Fruit fly (Drosophila melanogaster) whole organism, embryonic: ENCODE measurements around the gene mRRF1.

Experiments used
- ATbp ChIP-seq: fragments of 200-800 bp; sonication (Bioruptor generic); optimal IDR thresholded peaks from 2 replicates; lab custom pipeline; 2017; ENCODE audit warnings: missing biosample characterization, mild to moderate bottlenecking, missing genetic modification characterization, missing genetic modification reagents
- Bgb ChIP-seq: fragments of 200-800 bp; sonication (Bioruptor generic); IDR thresholded peaks from 2 replicates; pipeline ENCODE4 v1.3.6; 2022; ENCODE audit warnings: missing biosample characterization, missing genetic modification characterization; ENCODE audit not compliant: partially characterized antibody
- CG11085 ChIP-seq: fragments of 200-800 bp; sonication (Bioruptor generic); IDR thresholded peaks from 2 replicates; pipeline ENCODE4 v1.3.6; 2022; ENCODE audit warnings: missing biosample characterization, missing genetic modification characterization
- CG12071 ChIP-seq: fragments of 200-800 bp; sonication (Bioruptor generic); optimal IDR thresholded peaks from 3 replicates; lab custom pipeline; 2018; ENCODE audit warnings: missing biosample characterization, mild to moderate bottlenecking, missing genetic modification characterization
- CG12155 ChIP-seq: fragments of 200-800 bp; sonication (Bioruptor generic); optimal IDR thresholded peaks from 3 replicates; lab custom pipeline; 2016; ENCODE audit warnings: missing biosample characterization, missing genetic modification characterization
- CG12769 ChIP-seq: fragments of 200-800 bp; sonication (Bioruptor generic); optimal IDR thresholded peaks from 2 replicates; lab custom pipeline; 2019; ENCODE audit warnings: missing biosample characterization, mild to moderate bottlenecking, missing genetic modification characterization, moderate library complexity
- CG13296 ChIP-seq: fragments of 200-800 bp; sonication (Bioruptor generic); optimal IDR thresholded peaks from 3 replicates; lab custom pipeline; 2018; ENCODE audit warnings: missing biosample characterization, mild to moderate bottlenecking, missing genetic modification characterization
- CG13894 ChIP-seq: fragments of 200-800 bp; sonication (Bioruptor generic); optimal IDR thresholded peaks from 3 replicates; lab custom pipeline; 2018; ENCODE audit warnings: missing biosample characterization, mild to moderate bottlenecking, missing genetic modification characterization, moderate library complexity
- CG15011 ChIP-seq: fragments of 200-800 bp; sonication (Bioruptor generic); optimal IDR thresholded peaks from 3 replicates; lab custom pipeline; 2018; ENCODE audit warnings: missing biosample characterization, mild to moderate bottlenecking, missing genetic modification characterization
- CG1529 ChIP-seq: fragments of 200-800 bp; sonication (Bioruptor generic); optimal IDR thresholded peaks from 3 replicates; lab custom pipeline; 2018; ENCODE audit warnings: missing biosample characterization, missing genetic modification characterization
- CG1603 ChIP-seq: fragments of 200-800 bp; sonication (Bioruptor generic); optimal IDR thresholded peaks from 2 replicates; lab custom pipeline; 2019; ENCODE audit warnings: missing biosample characterization, mild to moderate bottlenecking, missing genetic modification characterization, moderate library complexity
- CG1792 ChIP-seq: fragments of 200-800 bp; sonication (Bioruptor generic); optimal IDR thresholded peaks from 2 replicates; lab custom pipeline; 2016; ENCODE audit warnings: missing biosample characterization, missing genetic modification characterization
- CG18262 ChIP-seq: fragments of 200-800 bp; optimal IDR thresholded peaks from 3 replicates; lab custom pipeline; 2019; ENCODE audit warnings: missing biosample characterization, mild to moderate bottlenecking, missing genetic modification characterization, moderate library complexity
- CG2678 ChIP-seq: fragments of 200-800 bp; sonication (Bioruptor generic); optimal IDR thresholded peaks from 3 replicates; lab custom pipeline; 2019; ENCODE audit warnings: missing biosample characterization, mild to moderate bottlenecking, missing genetic modification characterization, moderate library complexity
- CG2875 ChIP-seq: fragments of 200-800 bp; sonication (Bioruptor generic); optimal IDR thresholded peaks from 2 replicates; lab custom pipeline; 2017; ENCODE audit warnings: missing biosample characterization, mild to moderate bottlenecking, missing genetic modification characterization, missing genetic modification reagents
- CG34224 ChIP-seq: fragments of 200-800 bp; sonication (Bioruptor generic); IDR thresholded peaks from 3 replicates; pipeline ENCODE4 v1.3.6; 2022; ENCODE audit warnings: missing biosample characterization, missing genetic modification characterization; ENCODE audit not compliant: partially characterized antibody
- CG34376 ChIP-seq: fragments of 200-800 bp; sonication (Bioruptor generic); optimal IDR thresholded peaks from 2 replicates; lab custom pipeline; 2018; ENCODE audit warnings: missing biosample characterization, mild to moderate bottlenecking, missing genetic modification characterization
- CG34422 ChIP-seq: fragments of 200-800 bp; sonication (Bioruptor generic); IDR thresholded peaks from 3 replicates; pipeline ENCODE4 v1.3.6; 2022; ENCODE audit warnings: missing biosample characterization, missing genetic modification characterization
- CG5180 ChIP-seq: fragments of 200-800 bp; sonication (Bioruptor generic); optimal IDR thresholded peaks from 3 replicates; lab custom pipeline; 2017; ENCODE audit warnings: missing biosample characterization, missing genetic modification characterization, mild to moderate bottlenecking, moderate library complexity, missing genetic modification reagents
- CG6254 ChIP-seq: fragments of 200-800 bp; sonication (Bioruptor generic); optimal IDR thresholded peaks from 3 replicates; lab custom pipeline; 2017; ENCODE audit warnings: mild to moderate bottlenecking, missing biosample characterization, missing genetic modification reagents, missing genetic modification characterization
- CG8290 ChIP-seq, 3 experiments: fragments of 200-800 bp; sonication (Bioruptor generic); optimal IDR thresholded peaks; 2 replicates each; lab custom pipeline; 2016 to 2019; ENCODE audit warnings: missing biosample characterization in 3 of 3, missing genetic modification characterization in 3 of 3, mild to moderate bottlenecking in 2 of 3, moderate library complexity in 1 of 3
- CTCF ChIP-seq: fragments of 200-800 bp; sonication (Bioruptor generic); optimal IDR thresholded peaks from 2 replicates; lab custom pipeline; 2017; ENCODE audit warnings: missing biosample characterization, mild to moderate bottlenecking, missing genetic modification characterization, moderate library complexity
- D19A ChIP-seq: fragments of 200-800 bp; optimal IDR thresholded peaks from 3 replicates; lab custom pipeline; 2019; ENCODE audit warnings: missing biosample characterization, mild to moderate bottlenecking, missing genetic modification characterization, moderate library complexity
- Deaf1 ChIP-seq: fragments of 200-800 bp; optimal IDR thresholded peaks from 3 replicates; lab custom pipeline; 2019; ENCODE audit warnings: missing biosample characterization, mild to moderate bottlenecking, missing genetic modification characterization, moderate library complexity
- Doc2 ChIP-seq: fragments of 200-800 bp; sonication (Bioruptor generic); IDR thresholded peaks from 2 replicates; pipeline ENCODE4 v1.3.6; 2022; ENCODE audit warnings: missing biosample characterization, missing genetic modification characterization
- Fer1 ChIP-seq: fragments of 200-800 bp; sonication (Bioruptor generic); optimal IDR thresholded peaks from 2 replicates; lab custom pipeline; 2017; ENCODE audit warnings: missing biosample characterization, mild to moderate bottlenecking, missing genetic modification characterization
- GATAe ChIP-seq: fragments of 200-800 bp; sonication (Bioruptor generic); conservative IDR thresholded peaks from 2 replicates; pipeline ENCODE4 v1.3.6; 2022; ENCODE audit warnings: missing biosample characterization, missing genetic modification characterization
- Jarid2 ChIP-seq: fragments of 200-800 bp; sonication (Bioruptor generic); optimal IDR thresholded peaks from 3 replicates; lab custom pipeline; 2017; ENCODE audit warnings: mild to moderate bottlenecking, missing biosample characterization, missing genetic modification reagents, missing genetic modification characterization
- Lpt ChIP-seq: fragments of >200 bp; optimal IDR thresholded peaks from 2 replicates; lab custom pipeline; 2018; ENCODE audit warnings: missing biosample characterization, missing genetic modification characterization
- Med ChIP-seq: fragments of 200-800 bp; sonication (Bioruptor generic); peaks from one replicate; lab custom pipeline; 2016; ENCODE audit warnings: missing biosample characterization, missing genetic modification characterization, mild to moderate bottlenecking, inconsistent platforms, moderate library complexity
- Pdp1 ChIP-seq, 2 experiments: fragments of 200-800 bp; sonication (Bioruptor generic); optimal IDR thresholded peaks; 3 replicates each; lab custom pipeline; 2016; ENCODE audit warnings: missing biosample characterization in 2 of 2, missing genetic modification characterization in 2 of 2, mild to moderate bottlenecking in 1 of 2, moderate library complexity in 1 of 2
- Rfx ChIP-seq: fragments of 200-800 bp; sonication (Bioruptor generic); IDR thresholded peaks from 2 replicates; pipeline ENCODE4 v1.3.6; 2022; ENCODE audit warnings: missing biosample characterization, missing genetic modification characterization
- abd-A ChIP-seq: fragments of 200-800 bp; sonication (Bioruptor generic); optimal IDR thresholded peaks from 3 replicates; lab custom pipeline; 2019; ENCODE audit warnings: missing biosample characterization, mild to moderate bottlenecking, missing genetic modification characterization, moderate library complexity
- bbx ChIP-seq: fragments of 200-800 bp; sonication (Bioruptor generic); IDR thresholded peaks from 2 replicates; pipeline ENCODE4 v1.3.6; 2022; ENCODE audit warnings: missing biosample characterization, missing genetic modification characterization; ENCODE audit not compliant: partially characterized antibody
- ci ChIP-seq: fragments of 200-800 bp; sonication (Bioruptor generic); IDR thresholded peaks from 3 replicates; pipeline ENCODE4 v1.3.6; 2022; ENCODE audit warnings: missing biosample characterization, missing genetic modification characterization
- fd3F ChIP-seq: fragments of 200-800 bp; sonication (Bioruptor generic); optimal IDR thresholded peaks from 2 replicates; lab custom pipeline; 2018; ENCODE audit warnings: missing biosample characterization, mild to moderate bottlenecking, missing genetic modification characterization, moderate library complexity
- fd64A ChIP-seq: fragments of 200-800 bp; sonication (Bioruptor generic); optimal IDR thresholded peaks from 3 replicates; lab custom pipeline; 2018; ENCODE audit warnings: missing biosample characterization, mild to moderate bottlenecking, missing genetic modification characterization
- grn ChIP-seq: fragments of 200-800 bp; sonication (Bioruptor generic); optimal IDR thresholded peaks from 3 replicates; lab custom pipeline; 2017; ENCODE audit warnings: missing biosample characterization, missing genetic modification characterization
- nerfin-1 ChIP-seq: fragments of 200-800 bp; sonication (Bioruptor generic); optimal IDR thresholded peaks from 3 replicates; lab custom pipeline; 2019; ENCODE audit warnings: missing biosample characterization, mild to moderate bottlenecking, missing genetic modification characterization, moderate library complexity
- nerfin-2 ChIP-seq: fragments of 200-800 bp; sonication (Bioruptor generic); IDR thresholded peaks from 2 replicates; pipeline ENCODE4 v1.3.6; 2022; ENCODE audit warnings: missing biosample characterization, missing genetic modification characterization; ENCODE audit not compliant: partially characterized antibody
- ranshi ChIP-seq: fragments of 200-800 bp; sonication (Bioruptor generic); IDR thresholded peaks from 2 replicates; pipeline ENCODE4 v1.3.6; 2022; ENCODE audit warnings: missing biosample characterization, missing genetic modification characterization
- sug ChIP-seq: fragments of 200-800 bp; optimal IDR thresholded peaks from 2 replicates; lab custom pipeline; 2019; ENCODE audit warnings: missing biosample characterization, mild to moderate bottlenecking, missing genetic modification characterization, moderate library complexity
- vvl ChIP-seq: fragments of 200-800 bp; sonication (Bioruptor generic); IDR thresholded peaks from 2 replicates; pipeline ENCODE4 v1.3.6; 2022; ENCODE audit warnings: missing biosample characterization, missing genetic modification characterization
- wek ChIP-seq: fragments of 200-800 bp; sonication (Bioruptor generic); optimal IDR thresholded peaks from 3 replicates; lab custom pipeline; 2018; ENCODE audit warnings: missing biosample characterization, mild to moderate bottlenecking, missing genetic modification characterization, moderate library complexity
- zen2 ChIP-seq: fragments of 200-800 bp; sonication (Bioruptor generic); IDR thresholded peaks from 3 replicates; pipeline ENCODE4 v1.3.6; 2022; ENCODE audit warnings: missing biosample characterization, missing genetic modification characterization; ENCODE audit not compliant: partially characterized antibody

The mRRF1 gene

DNA sequence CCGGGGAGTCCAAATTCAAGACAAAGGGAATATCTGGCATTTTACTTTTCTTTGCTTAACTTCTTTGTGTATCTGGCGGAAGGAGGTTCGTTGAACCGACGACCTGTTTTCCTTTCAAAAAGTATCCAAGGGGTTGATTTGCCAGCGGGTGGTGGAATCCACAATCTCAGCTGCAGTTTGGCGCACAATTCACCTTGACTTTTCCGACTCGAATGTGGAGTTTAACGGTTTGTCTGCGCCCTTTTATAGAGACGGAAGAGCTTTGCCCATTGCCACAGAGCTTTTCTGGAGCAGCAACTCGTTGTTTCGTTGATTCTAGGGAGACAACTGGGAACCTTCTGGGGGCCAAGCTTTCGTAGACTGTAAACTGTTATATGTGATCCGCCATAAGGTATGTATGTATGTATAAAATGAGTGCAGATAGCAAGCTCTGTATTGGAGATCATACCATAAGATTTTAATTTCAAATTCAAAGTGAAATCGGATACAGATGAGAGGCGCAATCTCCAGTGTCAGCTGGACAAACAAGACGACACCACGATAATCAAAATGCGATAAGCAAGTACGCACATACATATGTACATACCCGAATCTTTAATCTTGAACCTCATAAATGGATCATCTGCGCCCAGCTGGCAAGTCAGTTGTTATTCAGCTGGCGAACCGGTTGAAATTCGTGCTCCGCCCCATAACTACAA lies 8.3 kb downstream of the mRRF1 start, which contains the start of the genes Hsp67Bc, CG4456 and Hsp22 (continued):
- no peak for TF ChIP-seq Lpt
- peak; percentile 10 for TF ChIP-seq CG5180 (GFP tag; lab: Kevin White, UChicago)
- TF ChIP-seq GATAe (GFP tag; lab: Robert Waterston, UW), result no peak
- TF ChIP-seq CG34224, result 0 out of 3 replicates have a peak, but pooled peaks have one; percentile 35
- peak; percentile 5 for TF ChIP-seq CTCF
- TF ChIP-seq vvl (GFP tag; lab: Robert Waterston, UW), result 0 out of 2 replicates have a peak, but pooled peaks have one; percentile 12
- peak; percentile 24; the same call in 1 of the 2 replicates for TF ChIP-seq bbx
- TF ChIP-seq CG2678 (tag; lab: Kevin White, UChicago), result peak; percentile 12
- TF ChIP-seq CG18262, result no peak
- peak; percentile 39 for TF ChIP-seq CG13894 (tag; lab: Kevin White, UChicago)
- TF ChIP-seq CG34422, result no peak
- no peak for TF ChIP-seq zen2
- TF ChIP-seq Med, result peak; percentile 74
- peak; percentile 27 for TF ChIP-seq sug
- TF ChIP-seq CG1529, result peak; percentile 21
- TF ChIP-seq wek (GFP tag; lab: Kevin White, UChicago), result peak; percentile 28
- peak; percentile 0 for TF ChIP-seq CG1603 (tag; lab: Kevin White, UChicago)
- TF ChIP-seq ranshi (GFP tag; lab: Robert Waterston, UW), result no peak
- TF ChIP-seq CG12769 (tag; lab: Kevin White, UChicago), result peak; percentile 83
- TF ChIP-seq CG8290 (GFP tag; optimal IDR thresholded peaks at IDR 0.05; lab: Kevin White, UChicago), result no peak
- peak in 1 of 2 experiments; percentile 33 for TF ChIP-seq CG8290 (tag; optimal IDR thresholded peaks at IDR 0.05; lab: Kevin White, UChicago)
- peak; percentile 20 for TF ChIP-seq Deaf1 (tag; lab: Kevin White, UChicago)
- TF ChIP-seq Pdp1 (GFP tag; optimal IDR thresholded peaks at IDR 0.05; lab: Kevin White, UChicago), result peak in 1 of 2 experiments; percentile 30
- TF ChIP-seq CG6254 (GFP tag; lab: Kevin White, UChicago), result peak; percentile 18
- TF ChIP-seq CG15011 (GFP tag; lab: Kevin White, UChicago), result peak; percentile 13
- TF ChIP-seq Fer1 (GFP tag; lab: Kevin White, UChicago), result peak; percentile 14
- TF ChIP-seq nerfin-1 (tag; lab: Kevin White, UChicago), result peak; percentile 19
- peak; percentile 15 for TF ChIP-seq CG12071
- TF ChIP-seq ci (GFP tag; lab: Robert Waterston, UW), result 0 out of 3 replicates have a peak, but pooled peaks have one; percentile 51
- TF ChIP-seq Jarid2 (GFP tag; lab: Kevin White, UChicago), result peak; percentile 35
- peak; percentile 27; the same call in 1 of the 2 replicates for TF ChIP-seq Bgb
- peak; percentile 81 for TF ChIP-seq grn (GFP tag; lab: Kevin White, UChicago)
- TF ChIP-seq abd-A (tag; lab: Kevin White, UChicago), result peak; percentile 35
- no peak for TF ChIP-seq D19A (tag; lab: Kevin White, UChicago)
- peak; percentile 33 for TF ChIP-seq fd64A
- peak; percentile 2 for TF ChIP-seq CG2875 (GFP tag; lab: Kevin White, UChicago)
- no peak for TF ChIP-seq Doc2 (GFP tag; lab: Robert Waterston, UW)
- no peak for TF ChIP-seq fd3F
- peak; percentile 32 for TF ChIP-seq CG12155 (GFP tag; lab: Kevin White, UChicago)
- 0 out of 2 replicates have a peak, but pooled peaks have one; percentile 14 for TF ChIP-seq Rfx (GFP tag; lab: Robert Waterston, UW)
- peak; percentile 48 for TF ChIP-seq CG34376
- peak; percentile 1 for TF ChIP-seq CG1792
- TF ChIP-seq ATbp (GFP tag; lab: Kevin White, UChicago), result peak; percentile 9
- TF ChIP-seq CG13296 (GFP tag; lab: Kevin White, UChicago), result peak; percentile 29
- 0 out of 2 replicates have a peak, but pooled peaks have one; percentile 7 for TF ChIP-seq CG11085 (GFP tag; lab: Robert Waterston, UW)
- no peak for TF ChIP-seq nerfin-2 (GFP tag; lab: Robert Waterston, UW)
